Worm (Caenorhabditis elegans): ENCODE results near the gene W03A5.1.

The W03A5.1 gene

ce11 chrIII:5422561-5423103 is 14.9 kb downstream of the W03A5.1 start:
- TF ChIP-seq nhr-28 (tag; optimal IDR thresholded peaks at IDR 0.05), result no peak
- no peak for TF ChIP-seq mep-1 (tag; optimal IDR thresholded peaks at IDR 0.05)
- no peak for TF ChIP-seq unc-39 (tag; optimal IDR thresholded peaks at IDR 0.05)
- TF ChIP-seq ces-1 (GFP tag; optimal IDR thresholded peaks at IDR 0.05), result peak; percentile 22
- no peak for TF ChIP-seq ceh-39 (tag; optimal IDR thresholded peaks at IDR 0.05)
- TF ChIP-seq lin-13 (tag; optimal IDR thresholded peaks at IDR 0.05), result no peak
- TF ChIP-seq ceh-83 (GFP tag; optimal IDR thresholded peaks at IDR 0.05), result no peak
- TF ChIP-seq elt-1 (tag; optimal IDR thresholded peaks at IDR 0.05; ENCODE audit: borderline replicate concordance, insufficient read depth), result peak; percentile 60
- no peak for TF ChIP-seq lin-32 (GFP tag; optimal IDR thresholded peaks at IDR 0.05)
- TF ChIP-seq cnd-1 (tag; optimal IDR thresholded peaks at IDR 0.05), result no peak
- TF ChIP-seq blmp-1 (tag; optimal IDR thresholded peaks at IDR 0.05), result peak; percentile 93

ce11 chrIII:5423665-5424133 is 16.0 kb downstream of the W03A5.1 start, which contains the start of gene dnj-24:
dnj-24 (minus strand) TSS chrIII:5424083.
- no peak for TF ChIP-seq unc-39 (tag; optimal IDR thresholded peaks at IDR 0.05)
- TF ChIP-seq ham-2 (GFP tag; optimal IDR thresholded peaks at IDR 0.05), result peak; percentile 50

ce11 chrIII:5424363-5424762 is 16.7 kb downstream of the W03A5.1 start:
- TF ChIP-seq nhr-2 (tag; optimal IDR thresholded peaks at IDR 0.05) (peak; percentile 58), M03D4.4 (tag; optimal IDR thresholded peaks at IDR 0.05) (no peak)

- TF ChIP-seq zip-8 (tag; optimal IDR thresholded peaks at IDR 0.05), result peak; percentile 39
- no peak for TF ChIP-seq lsy-2 (tag; optimal IDR thresholded peaks at IDR 0.05)
These were observed 19.4 kb downstream of the W03A5.1 start for ce11 chrIII:5427096-5427495.

- TF ChIP-seq lin-32 (GFP tag; optimal IDR thresholded peaks at IDR 0.05) (no peak), ham-2 (GFP tag; optimal IDR thresholded peaks at IDR 0.05) (peak; percentile 59), nhr-12 (tag; optimal IDR thresholded peaks at IDR 0.05) (no peak), hlh-1 (tag; optimal IDR thresholded peaks at IDR 0.05) (no peak), flh-1 (GFP tag; optimal IDR thresholded peaks at IDR 0.05) (no peak)
These were observed 28.6 kb downstream of the W03A5.1 start for ce11 chrIII:5436306-5436705.

- TF ChIP-seq unc-120 (tag; optimal IDR thresholded peaks at IDR 0.05; ENCODE audit: poor library complexity, severe bottlenecking) (no peak), hlh-1 (tag; optimal IDR thresholded peaks at IDR 0.05) (peak; percentile 65), ceh-43 (GFP tag; optimal IDR thresholded peaks at IDR 0.05) (no peak), cnd-1 (tag; optimal IDR thresholded peaks at IDR 0.05) (peak; percentile 39), ceh-39 (tag; optimal IDR thresholded peaks at IDR 0.05) (no peak)
These were observed 30.4 kb downstream of the W03A5.1 start for ce11 chrIII:5438064-5438463.

ce11 chrIII:5440540-5440939 is 32.9 kb downstream of the W03A5.1 start, which contains the start of gene W03A5.6:
W03A5.6 (minus strand) TSS chrIII:5440640.
- TF ChIP-seq drap-1 (GFP tag; optimal IDR thresholded peaks at IDR 0.05) (no peak), nhr-237 (tag; optimal IDR thresholded peaks at IDR 0.05) (no peak), pha-4 (tag; optimal IDR thresholded peaks at IDR 0.05) (no peak), lin-32 (GFP tag; optimal IDR thresholded peaks at IDR 0.05) (no peak), elt-1 (tag; optimal IDR thresholded peaks at IDR 0.05; ENCODE audit: borderline replicate concordance, insufficient read depth) (no peak), hlh-1 (tag; optimal IDR thresholded peaks at IDR 0.05) (no peak), elt-3 (tag; optimal IDR thresholded peaks at IDR 0.05) (no peak), nhr-2 (tag; optimal IDR thresholded peaks at IDR 0.05) (no peak), lsy-2 (tag; optimal IDR thresholded peaks at IDR 0.05) (no peak)

ce11 chrIII:5442711-5443253 is 35.1 kb downstream of the W03A5.1 start, which contains the start of the genes T24G10.2 and disl-2:
T24G10.2 (minus strand) TSS chrIII:5442761.
disl-2 (plus strand) TSS chrIII:5443167.
- TF ChIP-seq sem-2 (GFP tag; optimal IDR thresholded peaks at IDR 0.05) (no peak), hlh-1 (tag; optimal IDR thresholded peaks at IDR 0.05) (no peak), bed-3 (GFP tag; optimal IDR thresholded peaks at IDR 0.05) (no peak), unc-120 (tag; optimal IDR thresholded peaks at IDR 0.05; ENCODE audit: poor library complexity, severe bottlenecking) (peak; percentile 22), sptf-1 (tag; optimal IDR thresholded peaks at IDR 0.05) (no peak), lsy-2 (tag; optimal IDR thresholded peaks at IDR 0.05) (peak; percentile 97), unc-39 (tag; optimal IDR thresholded peaks at IDR 0.05) (no peak), blmp-1 (tag; optimal IDR thresholded peaks at IDR 0.05) (no peak), tbx-8 (GFP tag; optimal IDR thresholded peaks at IDR 0.05) (no peak), flh-1 (GFP tag; optimal IDR thresholded peaks at IDR 0.05) (no peak), elt-3 (tag; optimal IDR thresholded peaks at IDR 0.05) (no peak), ceh-43 (GFP tag; optimal IDR thresholded peaks at IDR 0.05) (no peak), zip-8 (tag; optimal IDR thresholded peaks at IDR 0.05) (no peak), ces-1 (GFP tag; optimal IDR thresholded peaks at IDR 0.05) (peak; percentile 49), pha-4 (tag; optimal IDR thresholded peaks at IDR 0.05) (peak; percentile 72), nhr-237 (tag; optimal IDR thresholded peaks at IDR 0.05) (no peak), M03D4.4 (tag; optimal IDR thresholded peaks at IDR 0.05) (no peak), nhr-2 (tag; optimal IDR thresholded peaks at IDR 0.05) (no peak), nhr-76 (tag; optimal IDR thresholded peaks at IDR 0.05) (no peak), ham-2 (GFP tag; optimal IDR thresholded peaks at IDR 0.05) (no peak), lin-32 (GFP tag; optimal IDR thresholded peaks at IDR 0.05) (no peak), snpc-4 (tag; optimal IDR thresholded peaks at IDR 0.05) (no peak), lin-13 (tag; optimal IDR thresholded peaks at IDR 0.05) (peak; percentile 62)

Data from whole organism, mixed stage, embryonic.